Worm (Caenorhabditis elegans) whole organism, mixed stage, embryonic: Measurements from ENCODE around the gene mpdu-1.

Experiments used
- lsy-2 ChIP-seq: fragments of 150-350 bp; optimal IDR thresholded peaks from 2 replicates; lab custom pipeline; 2014; ENCODE audit warnings: missing biosample characterization, missing genetic modification characterization
- nhr-12 ChIP-seq: fragments of 150-350 bp; optimal IDR thresholded peaks from 2 replicates; lab custom pipeline; 2014; ENCODE audit warnings: missing biosample characterization, missing genetic modification characterization
- pha-4 ChIP-seq: fragments of 150-350 bp; optimal IDR thresholded peaks from 2 replicates; lab custom pipeline; 2018; ENCODE audit warnings: missing biosample characterization, missing genetic modification reagents, missing genetic modification characterization
- snpc-4 ChIP-seq: fragments of 150-350 bp; optimal IDR thresholded peaks from 2 replicates; lab custom pipeline; 2014; ENCODE audit warnings: missing biosample characterization, missing genetic modification characterization
- unc-39 ChIP-seq: fragments of 150-350 bp; optimal IDR thresholded peaks from 2 replicates; lab custom pipeline; 2014; ENCODE audit warnings: missing biosample characterization, missing genetic modification characterization
- ztf-11 ChIP-seq: fragments of 150-350 bp; optimal IDR thresholded peaks from 2 replicates; lab custom pipeline; 2014; ENCODE audit warnings: missing biosample characterization, missing genetic modification characterization

ce11 chrV:8375849-8376248, 16.9 kb upstream of the mpdu-1 start, which contains the start of gene F38E1.3:
- TF ChIP-seq snpc-4 (tag; lab: Kevin White, UChicago): no peak
- TF ChIP-seq pha-4 (tag; lab: Kevin White, UChicago): no peak
- TF ChIP-seq lsy-2: no peak
- no peak for TF ChIP-seq unc-39 (tag; lab: Kevin White, UChicago)
- no peak for TF ChIP-seq ztf-11 (tag; lab: Kevin White, UChicago)
- TF ChIP-seq nhr-12 (tag; lab: Kevin White, UChicago): no peak
